Worm (Caenorhabditis elegans): ENCODE measurements around the gene srd-67.

The srd-67 gene

ce11 chrIII:2239587-2240144 lies 6.0 kb downstream of the srd-67 start, which contains the start of gene C39B5.10:
TSS of gene C39B5.10 (minus strand) at chrIII:2239637.
- TF ChIP-seq ces-1 (GFP tag; optimal IDR thresholded peaks at IDR 0.05) (no peak), nhr-12 (tag; optimal IDR thresholded peaks at IDR 0.05) (no peak), ham-2 (GFP tag; optimal IDR thresholded peaks at IDR 0.05) (no peak), flh-1 (GFP tag; optimal IDR thresholded peaks at IDR 0.05) (no peak)

ce11 chrIII:2234192-2234934 lies 11.3 kb downstream of the srd-67 start, which contains the start of gene C39B5.2:
TSS of gene C39B5.2 (plus strand) at chrIII:2234884.
- TF ChIP-seq lin-13 (tag; optimal IDR thresholded peaks at IDR 0.05) (peak; percentile 28), nhr-12 (tag; optimal IDR thresholded peaks at IDR 0.05) (no peak), elt-3 (tag; optimal IDR thresholded peaks at IDR 0.05) (no peak), sem-2 (GFP tag; optimal IDR thresholded peaks at IDR 0.05) (no peak), ztf-11 (tag; optimal IDR thresholded peaks at IDR 0.05) (peak; percentile 38), mep-1 (tag; optimal IDR thresholded peaks at IDR 0.05) (peak; percentile 12), lsy-2 (tag; optimal IDR thresholded peaks at IDR 0.05) (no peak), ceh-39 (tag; optimal IDR thresholded peaks at IDR 0.05) (peak; percentile 80), nhr-2 (tag; optimal IDR thresholded peaks at IDR 0.05) (peak; percentile 96), zip-8 (tag; optimal IDR thresholded peaks at IDR 0.05) (peak; percentile 99), cnd-1 (tag; optimal IDR thresholded peaks at IDR 0.05) (peak; percentile 78)

ce11 chrIII:2233399-2233798 lies 12.2 kb downstream of the srd-67 start:
- TF ChIP-seq pha-4 (tag; optimal IDR thresholded peaks at IDR 0.05) (no peak), flh-1 (GFP tag; optimal IDR thresholded peaks at IDR 0.05) (no peak), ztf-11 (tag; optimal IDR thresholded peaks at IDR 0.05) (no peak), nhr-76 (tag; optimal IDR thresholded peaks at IDR 0.05) (no peak), nhr-12 (tag; optimal IDR thresholded peaks at IDR 0.05) (no peak)

- TF ChIP-seq blmp-1 (tag; optimal IDR thresholded peaks at IDR 0.05) = no peak
- TF ChIP-seq nhr-237 (tag; optimal IDR thresholded peaks at IDR 0.05) = no peak
- no peak for TF ChIP-seq bed-3 (GFP tag; optimal IDR thresholded peaks at IDR 0.05)
- no peak for TF ChIP-seq nhr-28 (tag; optimal IDR thresholded peaks at IDR 0.05)
- no peak for TF ChIP-seq mab-5 (tag; optimal IDR thresholded peaks at IDR 0.05)
- TF ChIP-seq mls-2 (tag; optimal IDR thresholded peaks at IDR 0.05) = no peak
- no peak for TF ChIP-seq hlh-1 (tag; optimal IDR thresholded peaks at IDR 0.05)
- no peak for TF ChIP-seq drap-1 (GFP tag; optimal IDR thresholded peaks at IDR 0.05)
These were observed 13.3 kb downstream of the srd-67 start, which contains the start of gene fbxa-47 for ce11 chrIII:2232360-2232759. TSS of gene fbxa-47 (minus strand) at chrIII:2232460.

DNA sequence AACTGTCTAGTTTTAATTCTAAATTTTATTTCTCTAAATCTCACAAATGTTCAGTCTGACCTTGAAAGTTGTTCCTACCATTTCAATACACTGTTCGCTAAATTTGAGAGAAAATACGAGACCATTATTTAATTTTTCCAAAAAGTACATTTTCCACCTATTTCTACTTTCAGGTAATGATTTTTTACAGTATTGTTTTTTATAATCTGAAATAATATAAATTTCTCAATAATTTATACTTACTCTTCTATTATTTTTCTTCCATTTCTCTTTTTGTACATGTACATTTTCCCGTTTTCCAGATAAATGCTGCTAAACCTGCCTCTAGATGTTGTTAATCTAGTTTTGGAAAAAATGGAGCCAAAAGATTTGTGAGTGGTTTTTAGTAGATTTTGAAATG lies 18.2 kb downstream of the srd-67 start, which contains the start of gene fbxa-62:
fbxa-62 (plus strand) TSS at position 301 of the 400 bp plus-strand sequence.
- TF ChIP-seq mab-5 (tag; optimal IDR thresholded peaks at IDR 0.05) (no peak), mep-1 (tag; optimal IDR thresholded peaks at IDR 0.05) (no peak), lin-32 (GFP tag; optimal IDR thresholded peaks at IDR 0.05) (no peak), ztf-11 (tag; optimal IDR thresholded peaks at IDR 0.05) (no peak), hlh-1 (tag; optimal IDR thresholded peaks at IDR 0.05) (no peak), nhr-28 (tag; optimal IDR thresholded peaks at IDR 0.05) (no peak), zip-8 (tag; optimal IDR thresholded peaks at IDR 0.05) (no peak), sem-2 (GFP tag; optimal IDR thresholded peaks at IDR 0.05) (no peak), nhr-12 (tag; optimal IDR thresholded peaks at IDR 0.05) (no peak), ceh-39 (tag; optimal IDR thresholded peaks at IDR 0.05) (no peak), unc-120 (tag; optimal IDR thresholded peaks at IDR 0.05; ENCODE audit: poor library complexity, severe bottlenecking) (no peak), cnd-1 (tag; optimal IDR thresholded peaks at IDR 0.05) (no peak), ceh-43 (GFP tag; optimal IDR thresholded peaks at IDR 0.05) (no peak), unc-39 (tag; optimal IDR thresholded peaks at IDR 0.05) (no peak), ces-1 (GFP tag; optimal IDR thresholded peaks at IDR 0.05) (no peak), drap-1 (GFP tag; optimal IDR thresholded peaks at IDR 0.05) (no peak)

DNA sequence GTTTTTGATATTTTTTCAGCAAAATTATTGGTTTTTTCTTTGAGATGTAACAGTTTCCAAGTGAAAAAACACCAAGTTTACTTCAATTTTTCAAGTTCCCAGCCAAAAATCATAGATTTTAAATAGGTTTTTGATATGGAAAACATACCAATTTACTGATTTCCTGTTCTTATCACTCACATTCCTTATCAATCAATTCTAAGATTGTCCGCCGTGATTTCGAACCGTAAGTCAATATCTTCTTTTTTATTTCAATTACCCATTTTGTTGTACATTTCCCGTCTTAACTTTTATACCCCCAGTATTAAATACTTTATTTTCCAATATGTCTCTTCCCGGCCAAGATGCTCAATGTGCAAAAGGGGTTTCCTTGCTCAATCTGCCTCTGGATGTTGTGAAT lies 21.1 kb downstream of the srd-67 start, which contains the start of gene fbxa-38:
fbxa-38 (plus strand) TSS at position 195 of the 400 bp plus-strand sequence.
- no peak for TF ChIP-seq unc-39 (tag; optimal IDR thresholded peaks at IDR 0.05)
- TF ChIP-seq lin-32 (GFP tag; optimal IDR thresholded peaks at IDR 0.05) = no peak
- TF ChIP-seq nhr-76 (tag; optimal IDR thresholded peaks at IDR 0.05) = no peak
- no peak for TF ChIP-seq nhr-12 (tag; optimal IDR thresholded peaks at IDR 0.05)
- no peak for TF ChIP-seq nhr-28 (tag; optimal IDR thresholded peaks at IDR 0.05)
- TF ChIP-seq ztf-11 (tag; optimal IDR thresholded peaks at IDR 0.05) = no peak
- TF ChIP-seq hlh-1 (tag; optimal IDR thresholded peaks at IDR 0.05) = no peak
- TF ChIP-seq cnd-1 (tag; optimal IDR thresholded peaks at IDR 0.05) = no peak
- TF ChIP-seq ceh-39 (tag; optimal IDR thresholded peaks at IDR 0.05) = no peak
- TF ChIP-seq sptf-1 (tag; optimal IDR thresholded peaks at IDR 0.05) = no peak
- no peak for TF ChIP-seq pha-4 (tag; optimal IDR thresholded peaks at IDR 0.05)
- no peak for TF ChIP-seq bed-3 (GFP tag; optimal IDR thresholded peaks at IDR 0.05)
- no peak for TF ChIP-seq tbx-8 (GFP tag; optimal IDR thresholded peaks at IDR 0.05)
- no peak for TF ChIP-seq mls-2 (tag; optimal IDR thresholded peaks at IDR 0.05)

Data from whole organism, mixed stage, embryonic.